Worm (Caenorhabditis elegans) whole organism, early embryonic: Measurements from ENCODE around the gene vha-1.

ENCODE experiments used
- F13C5.2 ChIP-seq: sonication (generic microtip); optimal IDR thresholded peaks from 2 replicates; lab custom pipeline; 2017; ENCODE audit warnings: mild to moderate bottlenecking, missing genetic modification characterization, inconsistent platforms, missing compliant biosample characterization
- ama-1 ChIP-seq: fragments of 150-350 bp; optimal IDR thresholded peaks from 2 replicates; lab custom pipeline; 2014
- ets-7 ChIP-seq: sonication (generic microtip); optimal IDR thresholded peaks from 2 replicates; lab custom pipeline; 2016; ENCODE audit warnings: missing genotype, missing genetic modification characterization, missing compliant biosample characterization
- pes-1 ChIP-seq: fragments of 200-800 bp; sonication (Bioruptor generic); IDR thresholded peaks from 2 replicates; pipeline ENCODE4 v1.3.6; 2022; ENCODE audit warnings: missing genetic modification reagents, missing genetic modification characterization, missing compliant biosample characterization
- tbx-11 ChIP-seq: fragments of 200-800 bp; sonication (Bioruptor generic); IDR thresholded peaks from 2 replicates; pipeline ENCODE4 v1.3.6; 2022; ENCODE audit warnings: missing genetic modification characterization, missing compliant biosample characterization
- tbx-37 ChIP-seq: fragments of 200-800 bp; sonication (Bioruptor generic); conservative IDR thresholded peaks from 2 replicates; pipeline ENCODE4 v1.3.6; 2022; ENCODE audit warnings: missing genetic modification reagents, missing genetic modification characterization, missing compliant biosample characterization

DNA sequence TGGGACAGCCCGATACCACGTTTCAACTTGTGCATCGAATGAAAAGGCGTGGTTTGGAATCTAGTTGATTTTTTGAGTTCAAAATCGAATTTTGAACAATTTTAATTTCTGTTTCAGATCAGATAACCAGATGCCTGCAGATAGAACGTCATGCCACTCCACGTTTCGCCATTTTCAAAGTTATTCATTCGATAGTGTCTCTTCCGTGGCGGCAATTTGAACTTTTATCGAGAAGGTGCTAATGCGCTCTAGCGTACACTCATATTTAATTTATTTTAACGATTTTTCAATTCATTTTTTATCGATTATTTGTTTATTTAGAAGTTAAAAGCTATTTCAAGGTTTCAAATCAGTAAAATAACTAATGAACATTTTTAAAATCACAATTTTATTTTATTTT lies 5.1 kb upstream of the vha-1 start:
- TF ChIP-seq ama-1 (lab: Kevin White, UChicago) (no peak), ets-7 (no peak), tbx-11 (GFP tag; lab: Robert Waterston, UW) (no peak), tbx-37 (GFP tag; lab: Robert Waterston, UW) (no peak), pes-1 (GFP tag; lab: Robert Waterston, UW) (no peak), F13C5.2 (tag; lab: Kevin White, UChicago) (no peak)
